Worm (Caenorhabditis elegans) whole organism, L3 larva: ENCODE results near the gene F13A7.11.

Experiments used
- R02D3.7 ChIP-seq: fragments of 150-350 bp; optimal IDR thresholded peaks from 2 replicates; lab custom pipeline; 2014; ENCODE audit warnings: missing biosample characterization, missing genetic modification characterization
- ZK546.5 ChIP-seq: sonication (generic microtip); optimal IDR thresholded peaks from 2 replicates; lab custom pipeline; 2017; ENCODE audit warnings: missing biosample characterization, missing genetic modification characterization
- ceh-28 ChIP-seq: fragments of 150-350 bp; optimal IDR thresholded peaks from 2 replicates; lab custom pipeline; 2014; ENCODE audit warnings: missing biosample characterization, missing genetic modification reagents, missing genetic modification characterization
- ceh-82 ChIP-seq: fragments of 150-350 bp; optimal IDR thresholded peaks from 2 replicates; lab custom pipeline; 2014; ENCODE audit warnings: missing biosample characterization, missing genetic modification characterization
- ceh-9 ChIP-seq: sonication (generic microtip); optimal IDR thresholded peaks from 2 replicates; lab custom pipeline; 2018; ENCODE audit warnings: missing biosample characterization, missing genetic modification characterization
- daf-12 ChIP-seq: fragments of 150-350 bp; optimal IDR thresholded peaks from 2 replicates; lab custom pipeline; 2014; ENCODE audit warnings: missing biosample characterization, missing genetic modification reagents, missing genetic modification characterization
- egl-27 ChIP-seq: sonication (generic microtip); optimal IDR thresholded peaks from 4 replicates; lab custom pipeline; 2017; ENCODE audit warnings: missing biosample characterization, missing genetic modification reagents, missing genetic modification characterization
- egl-5 ChIP-seq: fragments of 150-350 bp; optimal IDR thresholded peaks from 2 replicates; lab custom pipeline; 2017; ENCODE audit warnings: missing biosample characterization, missing genetic modification reagents, missing genetic modification characterization, inconsistent platforms
- elt-2 ChIP-seq: sonication (generic microtip); optimal IDR thresholded peaks from 2 replicates; lab custom pipeline; 2016; ENCODE audit warnings: missing genetic modification reagents, mild to moderate bottlenecking, missing genetic modification characterization, missing compliant biosample characterization
- eor-1 ChIP-seq, 2 experiments: fragments of 150-350 bp; optimal IDR thresholded peaks; 2 replicates each; lab custom pipeline; 2014 to 2018; ENCODE audit warnings: missing biosample characterization in 2 of 2, missing genetic modification characterization in 2 of 2
- fkh-10 ChIP-seq: sonication (generic microtip); optimal IDR thresholded peaks from 2 replicates; lab custom pipeline; 2017; ENCODE audit warnings: missing biosample characterization, missing genetic modification reagents, missing genetic modification characterization
- fkh-2 ChIP-seq: fragments of 150-350 bp; optimal IDR thresholded peaks from 2 replicates; lab custom pipeline; 2014; ENCODE audit warnings: missing biosample characterization, missing genetic modification reagents, missing genetic modification characterization
- fos-1 ChIP-seq: fragments of 150-350 bp; optimal IDR thresholded peaks from 2 replicates; lab custom pipeline; 2014; ENCODE audit warnings: missing biosample characterization, missing genetic modification characterization
- hmg-11 ChIP-seq: sonication (generic microtip); optimal IDR thresholded peaks from 2 replicates; lab custom pipeline; 2016; ENCODE audit warnings: missing genetic modification characterization, missing compliant biosample characterization
- jun-1 ChIP-seq: fragments of 150-350 bp; optimal IDR thresholded peaks from 2 replicates; lab custom pipeline; 2014; ENCODE audit warnings: missing biosample characterization, missing genetic modification reagents, missing genetic modification characterization
- lin-39 ChIP-seq: fragments of 150-350 bp; optimal IDR thresholded peaks from 2 replicates; lab custom pipeline; 2018; ENCODE audit warnings: missing biosample characterization, missing genetic modification reagents, missing genetic modification characterization
- lsy-12 ChIP-seq: sonication (generic microtip); optimal IDR thresholded peaks from 2 replicates; lab custom pipeline; 2016; ENCODE audit warnings: mild to moderate bottlenecking, missing genetic modification characterization, missing compliant biosample characterization
- mdl-1 ChIP-seq: fragments of 150-350 bp; optimal IDR thresholded peaks from 2 replicates; lab custom pipeline; 2014; ENCODE audit warnings: missing biosample characterization, missing genetic modification characterization
- mml-1 ChIP-seq: fragments of 150-350 bp; sonication (generic microtip); optimal IDR thresholded peaks from 3 replicates; lab custom pipeline; 2014; ENCODE audit warnings: missing biosample characterization, missing genetic modification characterization
- nfya-1 ChIP-seq: sonication (generic microtip); optimal IDR thresholded peaks from 2 replicates; lab custom pipeline; 2017; ENCODE audit warnings: missing genetic modification characterization, mild to moderate bottlenecking, missing compliant biosample characterization, antibody characterized with exemption, moderate library complexity; ENCODE audit not compliant: insufficient read depth
- nhr-11 ChIP-seq: fragments of 150-350 bp; optimal IDR thresholded peaks from 2 replicates; lab custom pipeline; 2014; ENCODE audit warnings: missing biosample characterization, missing genetic modification characterization
- nhr-23 ChIP-seq: fragments of 150-350 bp; optimal IDR thresholded peaks from 2 replicates; lab custom pipeline; 2014; ENCODE audit warnings: missing biosample characterization, missing genetic modification reagents, missing genetic modification characterization
- nhr-237 ChIP-seq: fragments of 150-350 bp; optimal IDR thresholded peaks from 2 replicates; lab custom pipeline; 2014; ENCODE audit warnings: missing biosample characterization, missing genetic modification characterization
- nhr-28 ChIP-seq: fragments of 150-350 bp; optimal IDR thresholded peaks from 2 replicates; lab custom pipeline; 2014; ENCODE audit warnings: missing biosample characterization, missing genetic modification characterization
- nhr-43 ChIP-seq: sonication (generic microtip); optimal IDR thresholded peaks from 2 replicates; lab custom pipeline; 2016; ENCODE audit warnings: mild to moderate bottlenecking, missing genetic modification characterization, missing compliant biosample characterization; ENCODE audit not compliant: poor library complexity, severe bottlenecking
- nhr-76 ChIP-seq: fragments of 150-350 bp; sonication (generic microtip); optimal IDR thresholded peaks from 5 replicates; lab custom pipeline; 2014; ENCODE audit warnings: missing biosample characterization, missing genetic modification characterization
- nhr-77 ChIP-seq: fragments of 150-350 bp; optimal IDR thresholded peaks from 2 replicates; lab custom pipeline; 2014; ENCODE audit warnings: missing biosample characterization, missing genetic modification characterization
- pha-4 ChIP-seq: fragments of 150-350 bp; optimal IDR thresholded peaks from 2 replicates; lab custom pipeline; 2014; ENCODE audit warnings: missing biosample characterization, missing genetic modification reagents, missing genetic modification characterization
- pqm-1 ChIP-seq: fragments of 150-350 bp; optimal IDR thresholded peaks from 2 replicates; lab custom pipeline; 2017; ENCODE audit warnings: missing biosample characterization, missing genetic modification characterization, inconsistent platforms
- sea-2 ChIP-seq: fragments of 150-350 bp; sonication (generic microtip); optimal IDR thresholded peaks from 4 replicates; lab custom pipeline; 2014; ENCODE audit warnings: missing biosample characterization, missing genetic modification reagents, missing genetic modification characterization
- skn-1 ChIP-seq: fragments of 150-350 bp; optimal IDR thresholded peaks from 2 replicates; lab custom pipeline; 2014; ENCODE audit warnings: missing biosample characterization, missing genetic modification characterization
- zag-1 ChIP-seq: fragments of 150-350 bp; optimal IDR thresholded peaks from 2 replicates; lab custom pipeline; 2014; ENCODE audit warnings: missing biosample characterization, missing genetic modification characterization
- ztf-11 ChIP-seq: fragments of 150-350 bp; optimal IDR thresholded peaks from 2 replicates; lab custom pipeline; 2014; ENCODE audit warnings: missing biosample characterization, missing genetic modification characterization
- ztf-4 ChIP-seq: fragments of 150-350 bp; optimal IDR thresholded peaks from 2 replicates; lab custom pipeline; 2014; ENCODE audit warnings: missing biosample characterization, missing genetic modification characterization

Gene F13A7.11

ce11 chrV:16417014-16417413 is 21.9 kb upstream of the F13A7.11 start, which contains the start of gene str-55:
TSS of gene str-55 (minus strand) at chrV:16417114.
- TF ChIP-seq daf-12 (tag; lab: Kevin White, UChicago) (no peak), ceh-82 (tag; lab: Kevin White, UChicago) (no peak), nhr-43 (no peak), pha-4 (tag; lab: Kevin White, UChicago) (no peak), fkh-10 (GFP tag; lab: Kevin White, UChicago) (no peak), R02D3.7 (tag; lab: Kevin White, UChicago) (no peak), ztf-11 (tag; lab: Kevin White, UChicago) (no peak), nhr-237 (tag; lab: Kevin White, UChicago) (no peak), jun-1 (tag; lab: Kevin White, UChicago) (no peak), nhr-11 (no peak), ZK546.5 (tag; lab: Kevin White, UChicago) (no peak), nhr-77 (tag; lab: Kevin White, UChicago) (no peak), nhr-76 (tag; lab: Kevin White, UChicago) (no peak)

ce11 chrV:16410521-16410920 is 15.4 kb upstream of the F13A7.11 start, which contains the start of gene srh-145:
TSS of gene srh-145 (plus strand) at chrV:16410713.
- TF ChIP-seq elt-2 (tag; lab: Kevin White, UChicago) (no peak), lin-39 (tag; lab: Kevin White, UChicago) (no peak), ceh-28 (no peak), nhr-28 (tag; lab: Kevin White, UChicago) (no peak), eor-1 (tag; optimal IDR thresholded peaks at IDR 0.05; lab: Kevin White, UChicago) (no peak), ztf-4 (tag; lab: Kevin White, UChicago) (no peak), nhr-23 (no peak), nhr-43 (no peak), lsy-12 (tag; lab: Kevin White, UChicago) (no peak), daf-12 (tag; lab: Kevin White, UChicago) (no peak), mdl-1 (no peak), nhr-76 (tag; lab: Kevin White, UChicago) (no peak), mml-1 (tag; lab: Kevin White, UChicago) (no peak), nhr-77 (tag; lab: Kevin White, UChicago) (no peak), zag-1 (tag; lab: Kevin White, UChicago) (no peak), egl-27 (tag; lab: Kevin White, UChicago) (no peak), hmg-11 (no peak), egl-5 (tag; lab: Kevin White, UChicago) (no peak), nhr-11 (no peak)
- TF ChIP-seq, all 47 proteins: peak for 0

ce11 chrV:16407663-16408062 is 12.6 kb upstream of the F13A7.11 start, which contains the start of gene F26D2.3:
TSS of gene F26D2.3 (plus strand) at chrV:16407963.
- TF ChIP-seq mdl-1 (no peak), zag-1 (tag; lab: Kevin White, UChicago) (no peak), sea-2 (no peak), nhr-23 (no peak), pqm-1 (tag; lab: Kevin White, UChicago) (no peak), ceh-28 (no peak), fos-1 (tag; lab: Kevin White, UChicago) (no peak), skn-1 (no peak)

ce11 chrV:16406357-16406756 is 11.3 kb upstream of the F13A7.11 start:
- TF ChIP-seq fkh-2 (no peak), ceh-9 (tag; lab: Kevin White, UChicago) (no peak), nhr-43 (no peak), ZK546.5 (tag; lab: Kevin White, UChicago) (no peak), egl-27 (tag; lab: Kevin White, UChicago) (no peak), nhr-77 (tag; lab: Kevin White, UChicago) (no peak), eor-1 (tag; optimal IDR thresholded peaks at IDR 0.05; lab: Kevin White, UChicago) (no peak)

- no peak for TF ChIP-seq fos-1 (tag; lab: Kevin White, UChicago)
- TF ChIP-seq, all 47 proteins: peak for 0
These were observed 10.3 kb upstream of the F13A7.11 start for ce11 chrV:16405366-16405765.

- TF ChIP-seq nfya-1 (no peak), ztf-11 (tag; lab: Kevin White, UChicago) (no peak), hmg-11 (no peak), pqm-1 (tag; lab: Kevin White, UChicago) (no peak), daf-12 (tag; lab: Kevin White, UChicago) (no peak), eor-1 (tag; optimal IDR thresholded peaks at IDR 0.05; lab: Kevin White, UChicago) (no peak)
These were observed 8.9 kb upstream of the F13A7.11 start, which contains the start of gene syp-1 for ce11 chrV:16403974-16404373. TSS of gene syp-1 (plus strand) at chrV:16404274.
